Fruit fly (Drosophila melanogaster): ENCODE measurements around the gene CG15358.
A peak's percentile ranks its signal among the peaks of the same experiment; 100 is the strongest.

Gene CG15358

DNA sequence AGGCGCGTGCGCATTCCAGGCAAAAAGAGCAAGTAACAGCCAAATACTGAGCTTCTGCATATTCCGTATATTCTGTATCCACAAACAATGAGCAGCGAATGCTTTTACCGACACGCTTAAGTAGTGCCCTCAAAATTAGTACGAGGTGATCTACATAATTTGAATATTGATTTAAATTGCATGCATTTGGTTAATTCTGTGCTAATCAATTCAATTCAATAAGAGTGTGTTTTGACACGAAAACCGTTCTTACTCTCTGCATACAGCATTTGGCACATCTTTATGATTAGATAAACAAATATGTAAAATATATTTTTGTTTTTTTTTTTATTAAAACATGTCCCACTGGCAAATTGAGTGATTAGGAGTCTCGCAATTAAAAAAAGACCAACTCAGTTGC lies at the start of gene CG15358:
Gene CG15358, minus strand, starts transcription at position 101 of the 400 bp plus-strand sequence.
- TF ChIP-seq Pif1A (GFP tag; optimal IDR thresholded peaks at IDR 0.05) (no peak), CG13204 (GFP tag; optimal IDR thresholded peaks at IDR 0.05) (no peak), Pif1B (GFP tag; optimal IDR thresholded peaks at IDR 0.05) (no peak), CG14655 (GFP tag; optimal IDR thresholded peaks at IDR 0.05) (no peak), CG17806 (tag; optimal IDR thresholded peaks at IDR 0.05) (no peak), CG8301 (tag; optimal IDR thresholded peaks at IDR 0.05) (no peak), Snoo (tag; optimal IDR thresholded peaks at IDR 0.05) (no peak), CG4496 (GFP tag; IDR thresholded peaks at IDR 0.05) (no peak), CG8159 (tag; optimal IDR thresholded peaks at IDR 0.05) (no peak), CG9948 (tag; optimal IDR thresholded peaks at IDR 0.05) (no peak), D1 (tag; optimal IDR thresholded peaks at IDR 0.05) (no peak), gl (tag; optimal IDR thresholded peaks at IDR 0.05) (no peak), CG10348 (GFP tag; IDR thresholded peaks at IDR 0.05) (no peak), CG12605 (GFP tag; IDR thresholded peaks at IDR 0.05) (no peak), Ets98B (GFP tag; IDR thresholded peaks at IDR 0.05) (no peak), CG32121 (GFP tag; IDR thresholded peaks at IDR 0.05) (no peak), CG34367 (tag; optimal IDR thresholded peaks at IDR 0.05) (no peak), CG15710 (tag; optimal IDR thresholded peaks at IDR 0.05) (no peak), rn (GFP tag; IDR thresholded peaks at IDR 0.05) (no peak), EcR (GFP tag; optimal IDR thresholded peaks at IDR 0.05) (no peak)

DNA sequence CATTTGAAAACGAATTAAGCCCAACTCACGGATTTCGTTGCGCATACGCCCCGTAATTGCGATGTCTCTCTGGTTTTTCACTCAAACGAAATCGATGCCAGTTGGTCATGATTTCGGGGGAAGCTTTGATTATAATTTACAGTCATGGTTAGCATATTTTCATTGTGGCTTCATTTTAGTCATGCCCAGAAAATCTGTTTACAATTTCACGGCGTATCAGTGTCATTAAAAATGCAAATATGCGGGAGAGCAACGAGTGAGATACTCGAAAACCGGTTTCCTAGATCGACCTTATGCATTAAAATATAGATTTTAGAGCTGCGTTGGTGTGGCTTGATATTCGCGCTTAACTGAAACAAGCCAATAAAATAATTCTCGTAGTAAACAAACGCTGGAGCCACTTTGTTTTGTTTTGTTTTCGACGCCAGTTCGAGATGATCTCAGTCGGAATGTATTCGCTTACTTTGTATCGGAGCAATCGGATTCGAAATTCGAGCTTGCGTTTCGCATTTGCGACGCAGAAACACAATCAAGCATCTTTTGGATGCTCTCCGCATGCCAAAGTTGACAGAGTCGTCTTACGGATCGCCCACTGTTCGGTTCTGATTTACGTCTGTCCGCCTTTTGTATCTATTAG lies 47.7 kb upstream of the CG15358 start:
- no peak for TF ChIP-seq CG17806 (tag; optimal IDR thresholded peaks at IDR 0.05)
- TF ChIP-seq EcR (GFP tag; optimal IDR thresholded peaks at IDR 0.05) = no peak
- no peak for TF ChIP-seq CG8301 (tag; optimal IDR thresholded peaks at IDR 0.05)
- TF ChIP-seq CG10348 (GFP tag; IDR thresholded peaks at IDR 0.05) = no peak
- no peak for TF ChIP-seq CG9948 (tag; optimal IDR thresholded peaks at IDR 0.05)

DNA sequence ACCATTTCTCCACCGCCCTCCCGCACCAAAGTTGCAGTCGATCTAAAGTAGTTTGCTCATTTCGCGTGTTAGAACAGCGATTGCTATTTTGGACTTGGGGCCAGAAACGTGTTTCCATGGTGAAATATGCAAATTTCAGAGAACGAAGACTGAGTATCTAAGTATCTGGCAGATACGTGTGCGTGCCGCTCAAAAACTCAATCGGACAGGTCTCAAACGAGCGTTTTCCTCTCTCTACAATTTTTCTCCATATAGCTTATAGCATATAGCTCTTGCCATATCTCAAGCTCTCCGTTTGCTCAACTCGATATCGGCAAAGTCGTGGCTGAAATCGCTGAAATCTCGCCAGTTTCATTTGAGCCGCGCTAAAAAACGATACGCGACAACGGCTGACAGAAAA lies 44.4 kb upstream of the CG15358 start:
- TF ChIP-seq fd96Ca (GFP tag; IDR thresholded peaks at IDR 0.05) (no peak), Ets98B (GFP tag; IDR thresholded peaks at IDR 0.05) (no peak), CG10348 (GFP tag; IDR thresholded peaks at IDR 0.05) (no peak), CG34367 (tag; optimal IDR thresholded peaks at IDR 0.05) (no peak), CG9948 (tag; optimal IDR thresholded peaks at IDR 0.05) (no peak)

DNA sequence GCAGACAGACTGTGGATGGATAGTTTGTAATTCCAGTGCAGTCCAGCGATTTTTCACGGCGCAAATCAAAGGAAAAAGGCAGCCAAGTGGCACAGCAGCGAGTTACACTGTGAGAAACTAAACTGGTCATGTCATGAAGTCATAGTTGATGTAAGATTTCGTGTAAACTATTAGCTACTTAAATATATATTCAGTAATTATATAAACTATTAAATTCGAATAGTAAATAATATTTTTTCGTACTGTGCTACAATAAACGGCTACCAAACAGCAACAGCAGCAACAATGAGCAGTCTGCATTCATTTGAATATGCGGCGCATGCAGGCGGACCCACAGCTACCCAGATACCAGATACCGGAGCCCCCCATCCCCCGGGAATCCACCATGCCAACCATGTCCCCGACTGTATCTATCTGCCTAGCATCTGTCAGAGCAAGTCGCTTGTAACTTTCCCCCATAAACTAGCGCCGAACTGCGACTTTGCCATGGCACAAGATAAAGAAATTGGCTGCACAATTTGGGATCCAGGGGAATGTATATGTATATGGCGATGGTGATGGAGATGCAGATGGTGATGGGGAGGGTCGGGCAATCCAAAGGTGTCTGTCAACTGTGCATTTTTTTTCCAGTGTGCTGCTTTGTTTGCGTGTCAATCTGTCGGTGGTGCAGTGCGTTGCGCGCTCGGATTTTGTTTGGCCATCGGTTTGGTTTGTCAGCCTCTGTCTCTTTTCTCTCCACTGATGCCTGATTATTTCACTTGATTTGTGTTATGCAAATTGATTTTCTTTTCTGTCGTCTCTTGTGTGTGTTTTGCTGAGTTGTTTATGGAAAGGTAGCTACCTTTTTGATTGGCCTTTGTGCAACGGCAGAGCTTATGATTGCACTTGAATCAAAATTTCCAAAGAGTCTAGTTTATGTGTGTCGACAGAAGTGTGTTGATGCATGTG lies 43.2 kb upstream of the CG15358 start:
- TF ChIP-seq CG14655 (GFP tag; optimal IDR thresholded peaks at IDR 0.05) = peak; percentile 76
- peak; percentile 76 for TF ChIP-seq CG8301 (tag; optimal IDR thresholded peaks at IDR 0.05)
- TF ChIP-seq CG15710 (tag; optimal IDR thresholded peaks at IDR 0.05) = no peak
- TF ChIP-seq rn (GFP tag; IDR thresholded peaks at IDR 0.05) = peak; percentile 68
- TF ChIP-seq CG8159 (tag; optimal IDR thresholded peaks at IDR 0.05) = no peak
- peak; percentile 85 for TF ChIP-seq CG4496 (GFP tag; IDR thresholded peaks at IDR 0.05)
- TF ChIP-seq CG32121 (GFP tag; IDR thresholded peaks at IDR 0.05) = peak; percentile 86
- peak; percentile 29 for TF ChIP-seq Pif1A (GFP tag; optimal IDR thresholded peaks at IDR 0.05)
- peak; percentile 85 for TF ChIP-seq fd96Ca (GFP tag; IDR thresholded peaks at IDR 0.05)
- TF ChIP-seq CG10348 (GFP tag; IDR thresholded peaks at IDR 0.05) = peak; percentile 29; the same call in 1 of the 2 replicates
- TF ChIP-seq Snoo (tag; optimal IDR thresholded peaks at IDR 0.05) = no peak
- peak; percentile 67 for TF ChIP-seq CG12605 (GFP tag; IDR thresholded peaks at IDR 0.05)
- TF ChIP-seq CG17806 (tag; optimal IDR thresholded peaks at IDR 0.05) = peak; percentile 2
- peak; percentile 49 for TF ChIP-seq Pif1B (GFP tag; optimal IDR thresholded peaks at IDR 0.05)
- peak; percentile 85 for TF ChIP-seq Ets98B (GFP tag; IDR thresholded peaks at IDR 0.05)
- no peak for TF ChIP-seq gl (tag; optimal IDR thresholded peaks at IDR 0.05)
- no peak for TF ChIP-seq CG13204 (GFP tag; optimal IDR thresholded peaks at IDR 0.05)
- no peak for TF ChIP-seq CG9948 (tag; optimal IDR thresholded peaks at IDR 0.05)

DNA sequence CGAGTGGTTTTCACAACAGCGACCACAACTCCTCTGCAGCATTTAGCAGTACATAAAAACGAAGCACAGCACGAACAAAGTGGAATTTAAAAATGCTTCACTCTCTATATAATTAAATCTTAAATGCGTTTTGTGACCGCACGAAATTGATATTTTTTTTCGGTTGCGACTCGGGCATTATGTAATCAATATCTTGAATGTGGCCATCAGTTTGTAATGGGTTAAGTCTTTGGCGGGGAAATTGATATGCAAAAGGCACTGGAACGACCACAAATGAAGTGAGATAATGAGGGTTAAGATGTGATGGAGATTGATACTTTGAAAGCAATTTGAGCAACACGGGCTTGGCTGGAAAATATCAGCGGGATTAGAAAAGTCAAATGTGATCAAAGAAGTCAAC lies 40.8 kb upstream of the CG15358 start:
- TF ChIP-seq Snoo (tag; optimal IDR thresholded peaks at IDR 0.05) (no peak), Pif1B (GFP tag; optimal IDR thresholded peaks at IDR 0.05) (no peak), CG17806 (tag; optimal IDR thresholded peaks at IDR 0.05) (no peak), Pif1A (GFP tag; optimal IDR thresholded peaks at IDR 0.05) (no peak), fd96Ca (GFP tag; IDR thresholded peaks at IDR 0.05) (no peak), CG15710 (tag; optimal IDR thresholded peaks at IDR 0.05) (no peak), D1 (tag; optimal IDR thresholded peaks at IDR 0.05) (no peak), CG12605 (GFP tag; IDR thresholded peaks at IDR 0.05) (no peak), CG13204 (GFP tag; optimal IDR thresholded peaks at IDR 0.05) (no peak), CG4496 (GFP tag; IDR thresholded peaks at IDR 0.05) (no peak), EcR (GFP tag; optimal IDR thresholded peaks at IDR 0.05) (no peak)

DNA sequence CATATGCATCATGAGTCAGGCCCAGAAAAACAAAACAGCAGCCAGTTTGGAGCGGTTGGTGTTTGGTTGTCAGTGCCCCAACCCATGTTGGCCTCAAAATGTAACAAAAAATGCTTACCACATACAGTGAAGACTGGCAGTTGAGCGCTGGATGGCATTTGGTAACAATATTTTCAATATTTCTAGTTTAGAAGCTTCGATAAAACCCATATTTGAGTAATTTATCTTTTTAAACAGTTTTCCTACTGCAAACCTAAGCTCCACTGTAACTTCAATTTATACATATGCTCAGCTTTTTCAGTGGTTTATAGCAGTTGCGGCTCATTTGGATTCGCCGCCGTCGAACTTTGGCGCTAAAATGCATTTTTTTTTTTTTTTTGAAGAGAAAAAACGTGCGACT lies 33.4 kb upstream of the CG15358 start:
- TF ChIP-seq EcR (GFP tag; optimal IDR thresholded peaks at IDR 0.05) = no peak
- TF ChIP-seq CG13204 (GFP tag; optimal IDR thresholded peaks at IDR 0.05) = no peak
- TF ChIP-seq CG34367 (tag; optimal IDR thresholded peaks at IDR 0.05) = no peak
- TF ChIP-seq rn (GFP tag; IDR thresholded peaks at IDR 0.05) = peak; percentile 80
- TF ChIP-seq gl (tag; optimal IDR thresholded peaks at IDR 0.05) = no peak
- no peak for TF ChIP-seq D1 (tag; optimal IDR thresholded peaks at IDR 0.05)
- TF ChIP-seq CG8159 (tag; optimal IDR thresholded peaks at IDR 0.05) = no peak
- TF ChIP-seq CG12605 (GFP tag; IDR thresholded peaks at IDR 0.05) = peak; percentile 72
- TF ChIP-seq CG4496 (GFP tag; IDR thresholded peaks at IDR 0.05) = peak; percentile 91
- no peak for TF ChIP-seq CG15710 (tag; optimal IDR thresholded peaks at IDR 0.05)
- peak; percentile 92 for TF ChIP-seq Ets98B (GFP tag; IDR thresholded peaks at IDR 0.05)
- peak; percentile 94 for TF ChIP-seq CG32121 (GFP tag; IDR thresholded peaks at IDR 0.05)
- TF ChIP-seq CG17806 (tag; optimal IDR thresholded peaks at IDR 0.05) = no peak
- no peak for TF ChIP-seq Pif1A (GFP tag; optimal IDR thresholded peaks at IDR 0.05)
- TF ChIP-seq CG9948 (tag; optimal IDR thresholded peaks at IDR 0.05) = no peak
- peak; percentile 5 for TF ChIP-seq CG14655 (GFP tag; optimal IDR thresholded peaks at IDR 0.05)
- peak; percentile 68; the same call in 1 of the 2 replicates for TF ChIP-seq CG10348 (GFP tag; IDR thresholded peaks at IDR 0.05)
- no peak for TF ChIP-seq Snoo (tag; optimal IDR thresholded peaks at IDR 0.05)
- TF ChIP-seq Pif1B (GFP tag; optimal IDR thresholded peaks at IDR 0.05) = peak; percentile 1
- TF ChIP-seq fd96Ca (GFP tag; IDR thresholded peaks at IDR 0.05) = peak; percentile 84
- TF ChIP-seq CG8301 (tag; optimal IDR thresholded peaks at IDR 0.05) = peak; percentile 20

All from whole organism, pupa.